Worm (Caenorhabditis elegans): ENCODE results near the gene T24C12.3.

DNA sequence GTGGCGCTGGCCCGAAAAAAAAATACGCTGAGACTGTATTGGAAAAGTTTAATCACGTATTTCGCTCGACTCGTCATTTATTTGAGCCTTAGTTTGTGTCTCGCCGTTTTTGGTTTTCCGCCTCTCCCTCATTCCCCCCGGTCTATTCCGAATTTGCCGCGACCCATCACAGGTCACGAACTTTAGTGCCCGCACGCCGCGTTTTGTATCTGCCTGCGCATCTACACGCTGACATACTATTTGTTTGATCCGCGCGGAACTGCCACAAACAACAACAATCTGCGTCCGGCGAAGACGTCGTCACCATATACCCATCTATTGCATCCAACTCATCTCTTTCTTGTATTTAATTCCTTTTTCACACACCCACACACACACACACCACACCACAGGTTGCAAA, 6.5 kb upstream of the T24C12.3 start:
- no peak for TF ChIP-seq Y48G9A.11 (GFP tag; IDR thresholded peaks at IDR 0.05)
- TF ChIP-seq fkh-10 (GFP tag; optimal IDR thresholded peaks at IDR 0.05): no peak
- TF ChIP-seq zfp-3 (GFP tag; conservative IDR thresholded peaks at IDR 0.05): no peak

All from whole organism, L4 larva.